Worm (Caenorhabditis elegans): ENCODE results near the gene rabr-3.

DNA sequence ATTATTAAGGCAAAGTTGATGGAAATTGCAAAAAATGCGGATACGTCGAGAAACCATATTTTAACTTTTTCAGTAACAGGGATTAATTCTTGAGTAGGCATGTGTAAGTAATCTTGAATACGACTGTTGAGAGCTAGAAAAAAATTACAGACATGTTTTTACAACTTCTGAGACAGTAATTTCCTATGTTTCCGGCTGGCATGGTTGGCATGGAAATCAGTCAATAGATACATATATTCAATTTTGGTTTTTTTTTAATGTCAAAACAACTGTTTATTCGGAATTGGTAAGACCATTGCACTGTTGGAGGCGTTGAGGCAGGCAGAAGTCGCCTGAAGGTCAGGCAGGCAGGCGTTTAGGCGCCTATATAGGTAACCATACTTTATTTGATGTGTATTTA, 42.1 kb upstream of the rabr-3 start, which contains the start of gene str-254:
- TF ChIP-seq ama-1 (optimal IDR thresholded peaks at IDR 0.05): no peak
- no peak for TF ChIP-seq nhr-237 (tag; optimal IDR thresholded peaks at IDR 0.05)
- TF ChIP-seq zag-1 (tag; optimal IDR thresholded peaks at IDR 0.05): no peak
